Worm (Caenorhabditis elegans) whole organism, L1 larva: ENCODE results near the gene glb-4.

Experiments
- efl-1 ChIP-seq, 4 experiments: fragments of 150-350 bp; optimal IDR thresholded peaks in 3 of 4; peaks in 1 of 4; 1 replicate in 1 of 4; 2 replicates in 3 of 4; lab custom pipeline; 2014; ENCODE audit warnings: missing biosample characterization in 2 of 4, missing genetic modification characterization in 2 of 4, missing genetic modification reagents in 2 of 4
- elt-3 ChIP-seq, 6 experiments: fragments of 150-350 bp in 1 of 6; sonication (generic microtip); optimal IDR thresholded peaks; 2 replicates each; lab custom pipeline; 2017 to 2018; ENCODE audit warnings: missing biosample characterization in 6 of 6, missing genetic modification characterization in 6 of 6, inconsistent platforms in 1 of 6
- lsy-2 ChIP-seq, 2 experiments: fragments of 150-350 bp; optimal IDR thresholded peaks; 2 replicates each; lab custom pipeline; 2014; ENCODE audit warnings: missing biosample characterization in 2 of 2, missing genetic modification characterization in 2 of 2
- tbx-2 ChIP-seq: sonication (generic microtip); optimal IDR thresholded peaks from 2 replicates; lab custom pipeline; 2016; ENCODE audit warnings: missing genetic modification characterization, missing compliant biosample characterization
- vab-15 ChIP-seq: sonication (generic microtip); optimal IDR thresholded peaks from 2 replicates; lab custom pipeline; 2017; ENCODE audit warnings: missing genotype, mild to moderate bottlenecking, missing genetic modification characterization, missing compliant biosample characterization

ce11 chrII:11072565-11072964, 38.4 kb downstream of the glb-4 start:
- TF ChIP-seq efl-1 (optimal IDR thresholded peaks at IDR 0.05; lab: Kevin White, UChicago) = no peak
- TF ChIP-seq efl-1 (GFP tag; optimal IDR thresholded peaks at IDR 0.05 in 1 of 2; lab: Kevin White, UChicago) = peak in 1 of 2 experiments; percentile 37
- TF ChIP-seq tbx-2 = no peak
- TF ChIP-seq lsy-2 (tag; optimal IDR thresholded peaks at IDR 0.05; lab: Kevin White, UChicago) = no peak
- no peak for TF ChIP-seq elt-3 (tag; optimal IDR thresholded peaks at IDR 0.05; lab: Kevin White, UChicago)
- TF ChIP-seq vab-15 (tag; lab: Kevin White, UChicago) = no peak
